Fruit fly (Drosophila melanogaster) whole organism, prepupa: ENCODE data around the gene Nepl6.

ENCODE experiments used
- CG10631 ChIP-seq: fragments of 200-800 bp; sonication (Bioruptor generic); optimal IDR thresholded peaks from 2 replicates; lab custom pipeline; 2016; ENCODE audit warnings: missing biosample characterization, missing genetic modification characterization
- CG10669 ChIP-seq: fragments of 200-800 bp; sonication (Bioruptor generic); optimal IDR thresholded peaks from 3 replicates; lab custom pipeline; 2018; ENCODE audit warnings: missing biosample characterization, mild to moderate bottlenecking, missing genetic modification characterization, moderate library complexity
- CG15336 ChIP-seq: fragments of 200-800 bp; sonication (Bioruptor generic); IDR thresholded peaks from 2 replicates; pipeline ENCODE4 v1.3.6; 2022; ENCODE audit warnings: missing biosample characterization, missing genetic modification characterization
- CG1621 ChIP-seq: fragments of 200-800 bp; sonication (Bioruptor generic); optimal IDR thresholded peaks from 3 replicates; lab custom pipeline; 2018; ENCODE audit warnings: missing biosample characterization, mild to moderate bottlenecking, missing genetic modification characterization
- CG34406 ChIP-seq: fragments of 200-800 bp; sonication (Bioruptor generic); optimal IDR thresholded peaks from 3 replicates; lab custom pipeline; 2016; ENCODE audit warnings: missing biosample characterization, missing genetic modification characterization
- CG3919 ChIP-seq: fragments of 200-800 bp; sonication (Bioruptor generic); optimal IDR thresholded peaks from 3 replicates; lab custom pipeline; 2016; ENCODE audit warnings: missing biosample characterization, missing genetic modification characterization
- CG6163 ChIP-seq: fragments of 200-800 bp; sonication (Bioruptor generic); IDR thresholded peaks from 3 replicates; pipeline ENCODE4 v1.3.6; 2022; ENCODE audit warnings: missing biosample characterization, missing genetic modification characterization
- CG6854 ChIP-seq: fragments of 200-800 bp; sonication (Bioruptor generic); optimal IDR thresholded peaks from 2 replicates; lab custom pipeline; 2017; ENCODE audit warnings: missing biosample characterization, mild to moderate bottlenecking, missing genetic modification characterization
- CG7368 ChIP-seq: fragments of 200-800 bp; sonication (Bioruptor generic); optimal IDR thresholded peaks from 3 replicates; lab custom pipeline; 2016; ENCODE audit warnings: missing biosample characterization, missing genetic modification characterization
- CG9139 ChIP-seq: fragments of 200-800 bp; sonication (Bioruptor generic); optimal IDR thresholded peaks from 3 replicates; lab custom pipeline; 2017; ENCODE audit warnings: missing biosample characterization, mild to moderate bottlenecking, missing genetic modification characterization
- Eip78C ChIP-seq: fragments of 200-800 bp; sonication (Bioruptor generic); peaks from one replicate; lab custom pipeline; 2016; ENCODE audit warnings: missing biosample characterization, missing genetic modification characterization
- Ets96B ChIP-seq: fragments of 200-800 bp; optimal IDR thresholded peaks from 2 replicates; lab custom pipeline; 2019; ENCODE audit warnings: missing biosample characterization, mild to moderate bottlenecking, missing genetic modification characterization, moderate library complexity
- Gug ChIP-seq: fragments of 200-800 bp; sonication (Bioruptor generic); IDR thresholded peaks from 2 replicates; pipeline ENCODE4 v1.3.6; 2022; ENCODE audit warnings: missing biosample characterization, missing genetic modification characterization
- Hr39 ChIP-seq: fragments of 200-800 bp; sonication (Bioruptor generic); optimal IDR thresholded peaks from 2 replicates; lab custom pipeline; 2016; ENCODE audit warnings: missing biosample characterization, missing genetic modification characterization
- Hr4 ChIP-seq: fragments of 200-800 bp; sonication (Bioruptor generic); optimal IDR thresholded peaks from 3 replicates; lab custom pipeline; 2016; ENCODE audit warnings: missing biosample characterization, missing genetic modification characterization
- Met ChIP-seq: fragments of 200-800 bp; sonication (Bioruptor generic); optimal IDR thresholded peaks from 3 replicates; lab custom pipeline; 2016; ENCODE audit warnings: missing biosample characterization, missing genetic modification characterization
- OdsH ChIP-seq: fragments of 200-800 bp; sonication (Bioruptor generic); optimal IDR thresholded peaks from 3 replicates; lab custom pipeline; 2016; ENCODE audit warnings: missing biosample characterization, missing genetic modification characterization
- Sox14 ChIP-seq: fragments of 200-800 bp; sonication (Bioruptor generic); optimal IDR thresholded peaks from 3 replicates; lab custom pipeline; 2016; ENCODE audit warnings: missing biosample characterization, missing genetic modification characterization
- achi ChIP-seq: fragments of 200-800 bp; sonication (Bioruptor generic); optimal IDR thresholded peaks from 3 replicates; lab custom pipeline; 2016; ENCODE audit warnings: missing biosample characterization, missing genetic modification characterization
- acj6 ChIP-seq: fragments of 200-800 bp; sonication (Bioruptor generic); optimal IDR thresholded peaks from 3 replicates; lab custom pipeline; 2016; ENCODE audit warnings: missing biosample characterization, missing genetic modification characterization
- cyc ChIP-seq: fragments of 200-800 bp; sonication (Bioruptor generic); optimal IDR thresholded peaks from 3 replicates; lab custom pipeline; 2016; ENCODE audit warnings: missing biosample characterization, missing genetic modification characterization
- dac ChIP-seq: fragments of 200-800 bp; sonication (Bioruptor generic); optimal IDR thresholded peaks from 2 replicates; lab custom pipeline; 2017; ENCODE audit warnings: missing biosample characterization, mild to moderate bottlenecking, missing genetic modification characterization
- dsx ChIP-seq: fragments of 200-800 bp; optimal IDR thresholded peaks from 3 replicates; lab custom pipeline; 2019; ENCODE audit warnings: missing biosample characterization, mild to moderate bottlenecking, missing genetic modification characterization, moderate library complexity; ENCODE audit not compliant: poor library complexity, severe bottlenecking
- eg ChIP-seq: fragments of 200-800 bp; sonication (Bioruptor generic); IDR thresholded peaks from 3 replicates; pipeline ENCODE4 v1.3.6; 2022; ENCODE audit warnings: missing biosample characterization, missing genetic modification characterization
- fd59A ChIP-seq: fragments of 200-800 bp; sonication (Bioruptor generic); optimal IDR thresholded peaks from 2 replicates; lab custom pipeline; 2017; ENCODE audit warnings: missing biosample characterization, mild to moderate bottlenecking, missing genetic modification characterization, missing genetic modification reagents
- fd85E ChIP-seq: fragments of 200-800 bp; sonication (Bioruptor generic); optimal IDR thresholded peaks from 3 replicates; lab custom pipeline; 2016; ENCODE audit warnings: missing biosample characterization, missing genetic modification characterization
- lz ChIP-seq: fragments of 200-800 bp; sonication (Bioruptor generic); optimal IDR thresholded peaks from 3 replicates; lab custom pipeline; 2016; ENCODE audit warnings: missing biosample characterization, missing genetic modification characterization
- net ChIP-seq: fragments of 200-800 bp; sonication (Bioruptor generic); optimal IDR thresholded peaks from 3 replicates; lab custom pipeline; 2016; ENCODE audit warnings: missing biosample characterization, missing genetic modification characterization
- salr ChIP-seq, 2 experiments: fragments of 200-800 bp; sonication (Bioruptor generic); optimal IDR thresholded peaks; 3 replicates each; lab custom pipeline; 2016 to 2018; ENCODE audit warnings: missing biosample characterization in 2 of 2, missing genetic modification characterization in 2 of 2, mild to moderate bottlenecking in 1 of 2
- ss ChIP-seq, 2 experiments: fragments of 200-800 bp; sonication (Bioruptor generic); optimal IDR thresholded peaks; 2 replicates in 1 of 2; 3 replicates in 1 of 2; lab custom pipeline; 2017 to 2018; ENCODE audit warnings: mild to moderate bottlenecking in 2 of 2, missing biosample characterization in 2 of 2, missing genetic modification characterization in 2 of 2, moderate library complexity in 1 of 2
- svp ChIP-seq: fragments of 200-800 bp; sonication (Bioruptor generic); peaks from one replicate; lab custom pipeline; 2016; ENCODE audit warnings: missing biosample characterization, missing genetic modification characterization
- topi ChIP-seq: fragments of 200-800 bp; sonication (Bioruptor generic); optimal IDR thresholded peaks from 3 replicates; lab custom pipeline; 2016; ENCODE audit warnings: missing biosample characterization, missing genetic modification characterization
- vri ChIP-seq: fragments of 200-800 bp; sonication (Bioruptor generic); optimal IDR thresholded peaks from 3 replicates; lab custom pipeline; 2016; ENCODE audit warnings: missing biosample characterization, mild to moderate bottlenecking, missing genetic modification characterization

Nepl6 gene

DNA sequence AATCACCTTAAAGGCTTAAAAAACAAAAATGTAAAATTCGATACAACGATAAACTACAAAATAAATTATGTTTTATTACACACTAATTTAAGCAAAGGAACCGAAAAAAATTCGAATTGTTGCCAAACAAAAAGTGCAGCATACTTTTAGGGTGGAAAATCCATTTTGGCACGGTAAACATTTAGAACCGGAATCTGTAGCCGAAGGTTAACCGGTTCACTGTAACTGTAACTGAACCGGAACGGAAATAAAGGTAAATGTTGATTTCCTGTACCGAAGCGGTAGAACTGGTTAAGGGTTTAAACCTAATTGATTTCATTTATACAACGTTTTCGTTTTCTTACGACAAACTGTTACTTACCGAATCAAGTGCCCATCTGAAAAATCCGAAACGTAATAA, 18.4 kb downstream of the Nepl6 start:
- TF ChIP-seq dac (GFP tag; lab: Kevin White, UChicago): no peak
- no peak for TF ChIP-seq acj6 (GFP tag; lab: Kevin White, UChicago)
- TF ChIP-seq CG1621 (tag; lab: Kevin White, UChicago): peak; percentile 21
- no peak for TF ChIP-seq eg (GFP tag; lab: Robert Waterston, UW)
- TF ChIP-seq svp (GFP tag; lab: Kevin White, UChicago): peak; percentile 65
- no peak for TF ChIP-seq OdsH (GFP tag; lab: Kevin White, UChicago)

DNA sequence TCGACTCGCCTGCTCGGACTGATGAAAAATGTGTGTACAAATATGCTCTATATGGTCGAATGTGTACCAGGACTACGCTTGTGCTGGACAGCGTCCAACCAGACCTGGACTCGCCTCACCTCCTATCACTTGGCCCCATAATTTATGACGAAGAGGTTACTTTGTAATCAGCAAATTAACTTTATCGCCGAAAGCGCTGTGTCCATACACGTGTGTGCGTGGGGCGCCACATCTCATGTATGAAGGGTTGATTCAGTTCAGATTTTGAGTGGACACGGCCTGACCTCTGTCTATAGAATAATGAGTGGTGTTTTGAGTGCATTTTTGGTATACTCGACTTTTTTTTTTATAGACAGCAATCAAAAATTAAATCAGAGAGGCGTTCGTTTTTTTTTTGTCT, 25.3 kb downstream of the Nepl6 start:
- TF ChIP-seq CG7368 (GFP tag; lab: Kevin White, UChicago) (no peak), svp (GFP tag; lab: Kevin White, UChicago) (peak; percentile 88)
- TF ChIP-seq, all 60 proteins: peak for 1

- TF ChIP-seq CG10669 (GFP tag; lab: Kevin White, UChicago): no peak
- TF ChIP-seq net: no peak
- TF ChIP-seq Met (GFP tag; lab: Kevin White, UChicago): no peak
- no peak for TF ChIP-seq Hr39 (GFP tag; lab: Kevin White, UChicago)
- TF ChIP-seq vri (GFP tag; lab: Kevin White, UChicago): no peak
- no peak for TF ChIP-seq Sox14
- TF ChIP-seq dsx (GFP tag; lab: Kevin White, UChicago): no peak
- no peak for TF ChIP-seq eg (GFP tag; lab: Robert Waterston, UW)
- no peak for TF ChIP-seq CG9139 (GFP tag; lab: Kevin White, UChicago)
- TF ChIP-seq CG10631 (GFP tag; lab: Kevin White, UChicago): no peak
- TF ChIP-seq fd59A: no peak
- no peak for TF ChIP-seq lz
- TF ChIP-seq CG1621 (tag; lab: Kevin White, UChicago): no peak
- no peak for TF ChIP-seq CG6854 (GFP tag; lab: Kevin White, UChicago)
- TF ChIP-seq CG6163 (GFP tag; lab: Robert Waterston, UW): no peak
These were observed 27.1 kb downstream of the Nepl6 start, which contains the start of gene CG9500 for dm6 chr2L:6358218-6358617. TSS of gene CG9500 (minus strand) at chr2L:6358318.

DNA sequence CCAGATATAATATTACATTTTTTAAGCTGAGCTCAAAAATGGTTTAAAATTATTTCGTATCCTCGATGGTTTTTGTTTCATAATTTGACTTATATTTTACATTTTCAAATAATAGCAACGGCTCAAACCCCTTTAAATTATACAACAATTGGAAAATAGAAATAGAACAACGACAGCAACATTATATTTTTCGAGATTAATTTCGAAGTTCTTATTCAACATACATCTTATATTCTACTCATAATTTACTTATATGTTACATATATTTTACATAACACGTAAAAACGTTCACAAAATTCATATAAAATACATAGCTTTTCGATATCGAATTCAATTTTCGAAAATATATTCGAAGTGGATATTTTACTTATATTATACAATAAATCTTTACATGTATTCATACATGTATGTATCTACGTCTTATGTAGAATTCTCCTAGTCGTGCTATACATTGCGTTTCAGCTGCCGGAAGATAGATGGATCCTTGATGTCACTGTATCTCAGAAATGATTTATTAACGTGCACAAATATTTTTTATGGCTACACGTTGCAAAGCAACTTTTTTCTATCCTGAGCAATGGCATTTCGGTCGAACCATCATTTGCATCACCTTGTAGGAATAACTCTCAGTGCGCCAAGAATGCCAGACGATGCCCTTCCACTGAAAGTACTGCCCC, 28.5 kb downstream of the Nepl6 start:
- TF ChIP-seq Gug (GFP tag; lab: Robert Waterston, UW) (no peak), salr (GFP tag; optimal IDR thresholded peaks at IDR 0.05; lab: Kevin White, UChicago) (peak in 1 of 2 experiments; percentile 1), Hr4 (GFP tag; lab: Kevin White, UChicago) (peak; percentile 29), CG3919 (peak; percentile 60), ss (GFP tag; optimal IDR thresholded peaks at IDR 0.05; lab: Kevin White, UChicago) (peak in 1 of 2 experiments; percentile 3), CG34406 (GFP tag; lab: Kevin White, UChicago) (no peak), topi (GFP tag; lab: Kevin White, UChicago) (peak; percentile 5), CG15336 (0 out of 2 replicates have a peak, but pooled peaks have one; percentile 10), Eip78C (GFP tag; lab: Kevin White, UChicago) (peak; percentile 74), svp (GFP tag; lab: Kevin White, UChicago) (peak; percentile 30), CG6163 (GFP tag; lab: Robert Waterston, UW) (no peak)

DNA sequence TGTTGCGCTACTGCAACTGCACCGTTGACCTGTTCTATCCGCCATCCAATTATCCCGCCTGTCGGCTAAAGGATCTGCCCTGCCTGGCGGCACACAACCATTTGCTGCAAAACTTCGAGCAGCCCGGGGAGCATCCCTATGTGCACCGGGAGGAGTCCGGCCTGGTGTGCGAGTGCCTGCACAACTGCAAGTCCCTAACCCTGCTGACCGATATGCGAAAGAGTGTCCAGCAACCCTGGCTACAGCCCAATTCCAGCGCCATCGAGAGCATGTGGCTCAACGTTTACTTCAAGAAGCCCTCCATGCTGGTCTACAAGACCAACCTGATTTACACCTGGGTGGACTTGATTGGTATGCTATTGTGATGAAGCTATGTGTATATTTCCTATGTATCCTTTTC, 29.2 kb downstream of the Nepl6 start:
- TF ChIP-seq Ets96B (tag; lab: Kevin White, UChicago): no peak
- no peak for TF ChIP-seq fd85E (GFP tag; lab: Kevin White, UChicago)
- no peak for TF ChIP-seq achi (GFP tag; lab: Kevin White, UChicago)
- no peak for TF ChIP-seq cyc (GFP tag; lab: Kevin White, UChicago)
